Worm (Caenorhabditis elegans) whole organism, young adult: ENCODE results near the gene asah-2.
A peak's percentile ranks its signal among the peaks of the same experiment; 100 is the strongest.

Experiments used
- B0019.2 ChIP-seq: fragments of 200-800 bp; sonication (Bioruptor generic); conservative IDR thresholded peaks from 2 replicates; pipeline ENCODE4 v1.3.6; 2022; ENCODE audit warnings: missing genetic modification reagents, missing genetic modification characterization, missing compliant biosample characterization
- B0336.3 ChIP-seq: fragments of 200-800 bp; sonication (Bioruptor generic); IDR thresholded peaks from 2 replicates; pipeline ENCODE4 v1.3.6; 2022; ENCODE audit warnings: missing genetic modification characterization, missing compliant biosample characterization
- F22D6.2 ChIP-seq: sonication (generic microtip); optimal IDR thresholded peaks from 2 replicates; lab custom pipeline; 2016; ENCODE audit warnings: mild to moderate bottlenecking, missing genetic modification characterization, missing compliant biosample characterization
- F33H1.4 ChIP-seq: fragments of 200-800 bp; sonication (Bioruptor generic); IDR thresholded peaks from 2 replicates; pipeline ENCODE4 v1.3.6; 2022; ENCODE audit warnings: missing genetic modification reagents, missing genetic modification characterization, missing compliant biosample characterization
- F39B2.1 ChIP-seq: fragments of 200-800 bp; sonication (Bioruptor generic); IDR thresholded peaks from 2 replicates; pipeline ENCODE4 v1.3.6; 2022; ENCODE audit warnings: missing genetic modification reagents, missing genetic modification characterization, missing compliant biosample characterization
- F57C9.4 ChIP-seq: sonication (generic microtip); optimal IDR thresholded peaks from 2 replicates; lab custom pipeline; 2017; ENCODE audit warnings: mild to moderate bottlenecking, missing genetic modification characterization, missing compliant biosample characterization
- K11D2.4 ChIP-seq: fragments of 200-800 bp; sonication (Bioruptor generic); IDR thresholded peaks from 2 replicates; pipeline ENCODE4 v1.3.6; 2022; ENCODE audit warnings: missing genetic modification reagents, missing genetic modification characterization, missing compliant biosample characterization
- K12H6.12 ChIP-seq: fragments of 200-800 bp; sonication (Bioruptor generic); optimal IDR thresholded peaks from 2 replicates; lab custom pipeline; 2018; ENCODE audit warnings: mild to moderate bottlenecking, missing genetic modification characterization, missing compliant biosample characterization
- T07F8.4 ChIP-seq: sonication (generic microtip); optimal IDR thresholded peaks from 2 replicates; lab custom pipeline; 2016; ENCODE audit warnings: mild to moderate bottlenecking, missing genetic modification characterization, moderate library complexity, missing compliant biosample characterization
- Y53G8AR.9 ChIP-seq: fragments of 200-800 bp; sonication (Bioruptor generic); conservative IDR thresholded peaks from 2 replicates; pipeline ENCODE4 v1.3.6; 2022; ENCODE audit warnings: missing genetic modification reagents, missing genetic modification characterization, missing compliant biosample characterization
- aptf-3 ChIP-seq: fragments of 200-800 bp; sonication (Bioruptor generic); IDR thresholded peaks from 2 replicates; pipeline ENCODE4 v1.3.6; 2022; ENCODE audit warnings: missing genetic modification characterization, missing compliant biosample characterization
- atf-7 ChIP-seq: sonication (generic microtip); optimal IDR thresholded peaks from 2 replicates; lab custom pipeline; 2017; ENCODE audit warnings: mild to moderate bottlenecking, missing genetic modification characterization, missing compliant biosample characterization
- attf-5 ChIP-seq: fragments of 200-800 bp; sonication (Bioruptor generic); optimal IDR thresholded peaks from 2 replicates; lab custom pipeline; 2018; ENCODE audit warnings: mild to moderate bottlenecking, missing genetic modification characterization, missing compliant biosample characterization
- cebp-1 ChIP-seq, 2 experiments: fragments of 200-800 bp in 1 of 2; sonication (Bioruptor generic) in 1 of 2; sonication (generic microtip) in 1 of 2; IDR thresholded peaks in 1 of 2; optimal IDR thresholded peaks in 1 of 2; 2 replicates each; pipeline versions ENCODE4 v1.3.6 to Lab custom; 2017 to 2022; ENCODE audit warnings: missing compliant biosample characterization in 2 of 2, missing genetic modification characterization in 2 of 2, mild to moderate bottlenecking in 1 of 2, missing genetic modification reagents in 1 of 2, moderate library complexity in 1 of 2
- ceh-27 ChIP-seq: fragments of 200-800 bp; sonication (Bioruptor generic); optimal IDR thresholded peaks from 2 replicates; lab custom pipeline; 2018; ENCODE audit warnings: mild to moderate bottlenecking, missing genetic modification characterization, moderate library complexity, missing compliant biosample characterization
- ceh-91 ChIP-seq: fragments of 200-800 bp; sonication (Bioruptor generic); IDR thresholded peaks from 2 replicates; pipeline ENCODE4 v1.3.6; 2022; ENCODE audit warnings: missing genetic modification reagents, missing genetic modification characterization, missing compliant biosample characterization
- chd-7 ChIP-seq: sonication (generic microtip); optimal IDR thresholded peaks from 2 replicates; lab custom pipeline; 2016; ENCODE audit warnings: mild to moderate bottlenecking, missing genetic modification characterization, moderate library complexity, missing compliant biosample characterization
- die-1 ChIP-seq: sonication (generic microtip); optimal IDR thresholded peaks from 2 replicates; lab custom pipeline; 2016; ENCODE audit warnings: missing genotype, mild to moderate bottlenecking, missing genetic modification characterization, missing compliant biosample characterization
- dox-1 ChIP-seq: fragments of 200-800 bp; sonication (Bioruptor generic); IDR thresholded peaks from 2 replicates; pipeline ENCODE4 v1.3.6; 2022; ENCODE audit warnings: missing genetic modification reagents, missing genetic modification characterization, missing compliant biosample characterization
- egrh-3 ChIP-seq: fragments of 200-800 bp; sonication (Bioruptor generic); IDR thresholded peaks from 2 replicates; pipeline ENCODE4 v1.3.6; 2022; ENCODE audit warnings: missing genetic modification reagents, missing genetic modification characterization, missing compliant biosample characterization
- ekl-4 ChIP-seq: fragments of 200-800 bp; sonication (Bioruptor generic); IDR thresholded peaks from 2 replicates; pipeline ENCODE4 v1.3.6; 2022; ENCODE audit warnings: missing genetic modification reagents, missing genetic modification characterization, missing compliant biosample characterization
- hlh-12 ChIP-seq: sonication (generic microtip); optimal IDR thresholded peaks from 2 replicates; lab custom pipeline; 2016; ENCODE audit warnings: missing genetic modification characterization, missing compliant biosample characterization
- hmg-1.2 ChIP-seq: fragments of 200-800 bp; sonication (Bioruptor generic); IDR thresholded peaks from 2 replicates; pipeline ENCODE4 v1.3.6; 2022; ENCODE audit warnings: missing genetic modification reagents, missing genetic modification characterization, missing compliant biosample characterization
- hsf-1 ChIP-seq: fragments of 200-800 bp; sonication (Bioruptor generic); IDR thresholded peaks from 2 replicates; pipeline ENCODE4 v1.3.6; 2022; ENCODE audit warnings: missing genetic modification reagents, missing genetic modification characterization, missing compliant biosample characterization
- let-526 ChIP-seq: fragments of 200-800 bp; sonication (Bioruptor generic); IDR thresholded peaks from 2 replicates; pipeline ENCODE4 v1.3.6; 2022; ENCODE audit warnings: missing genetic modification reagents, missing genetic modification characterization, missing compliant biosample characterization
- let-607 ChIP-seq, 2 experiments: fragments of 200-800 bp in 1 of 2; sonication (Bioruptor generic) in 1 of 2; sonication (generic microtip) in 1 of 2; optimal IDR thresholded peaks; 2 replicates each; lab custom pipeline; 2016 to 2018; ENCODE audit warnings: mild to moderate bottlenecking in 2 of 2, missing compliant biosample characterization in 2 of 2, missing genetic modification characterization in 2 of 2, moderate library complexity in 2 of 2, missing genotype in 1 of 2
- lin-40 ChIP-seq: sonication (generic microtip); optimal IDR thresholded peaks from 2 replicates; lab custom pipeline; 2016; ENCODE audit warnings: missing genetic modification characterization, mild to moderate bottlenecking, missing compliant biosample characterization, missing genotype, missing genetic modification reagents
- madf-10 ChIP-seq: sonication (generic microtip); optimal IDR thresholded peaks from 2 replicates; lab custom pipeline; 2016; ENCODE audit warnings: mild to moderate bottlenecking, missing genetic modification characterization, missing compliant biosample characterization
- madf-3 ChIP-seq: fragments of 200-800 bp; sonication (Bioruptor generic); IDR thresholded peaks from 2 replicates; pipeline ENCODE4 v1.3.6; 2022; ENCODE audit warnings: missing genetic modification reagents, missing genetic modification characterization, missing compliant biosample characterization
- madf-6 ChIP-seq: fragments of 200-800 bp; sonication (Bioruptor generic); IDR thresholded peaks from 2 replicates; pipeline ENCODE4 v1.3.6; 2022; ENCODE audit warnings: missing genetic modification reagents, missing genetic modification characterization, missing compliant biosample characterization
- nfyb-1 ChIP-seq: fragments of 200-800 bp; sonication (Bioruptor generic); IDR thresholded peaks from 2 replicates; pipeline ENCODE4 v1.3.6; 2022; ENCODE audit warnings: missing genetic modification reagents, missing genetic modification characterization, missing compliant biosample characterization
- nhr-179 ChIP-seq: sonication (generic microtip); optimal IDR thresholded peaks from 2 replicates; lab custom pipeline; 2016; ENCODE audit warnings: mild to moderate bottlenecking, missing genetic modification characterization, missing compliant biosample characterization
- nhr-80 ChIP-seq: sonication (generic microtip); optimal IDR thresholded peaks from 2 replicates; lab custom pipeline; 2016; ENCODE audit warnings: missing genetic modification characterization, missing compliant biosample characterization
- rcor-1 ChIP-seq: fragments of 200-800 bp; sonication (Bioruptor generic); IDR thresholded peaks from 2 replicates; pipeline ENCODE4 v1.3.6; 2022; ENCODE audit warnings: missing genetic modification reagents, missing genetic modification characterization, missing compliant biosample characterization
- sdz-38 ChIP-seq: sonication (generic microtip); optimal IDR thresholded peaks from 2 replicates; lab custom pipeline; 2016; ENCODE audit warnings: missing genotype, missing genetic modification characterization, missing compliant biosample characterization
- snpc-4 ChIP-seq, 5 experiments: fragments of 150-350 bp in 1 of 5; sonication (generic microtip) in 4 of 5; optimal IDR thresholded peaks; 2 replicates each; lab custom pipeline; 2014 to 2018; ENCODE audit warnings: missing genetic modification characterization in 5 of 5, missing biosample characterization in 3 of 5, antibody characterized with exemption in 2 of 5, mild to moderate bottlenecking in 2 of 5, missing compliant biosample characterization in 2 of 5, missing genotype in 2 of 5, moderate library complexity in 2 of 5, missing genetic modification reagents in 1 of 5
- sptf-2 ChIP-seq: fragments of 200-800 bp; sonication (Bioruptor generic); optimal IDR thresholded peaks from 2 replicates; lab custom pipeline; 2018; ENCODE audit warnings: mild to moderate bottlenecking, missing genetic modification characterization, missing compliant biosample characterization
- tbp1 ChIP-seq: fragments of 200-800 bp; sonication (Bioruptor generic); optimal IDR thresholded peaks from 2 replicates; lab custom pipeline; 2018; ENCODE audit warnings: mild to moderate bottlenecking, missing genetic modification characterization, missing compliant biosample characterization
- zfh-2 ChIP-seq: fragments of 200-800 bp; sonication (Bioruptor generic); conservative IDR thresholded peaks from 2 replicates; pipeline ENCODE4 v1.3.6; 2022; ENCODE audit warnings: missing genetic modification reagents, missing genetic modification characterization, missing compliant biosample characterization
- zim-3 ChIP-seq: sonication (generic microtip); optimal IDR thresholded peaks from 2 replicates; lab custom pipeline; 2017; ENCODE audit warnings: mild to moderate bottlenecking, missing genetic modification characterization, moderate library complexity, missing compliant biosample characterization
- ztf-18 ChIP-seq: sonication (generic microtip); optimal IDR thresholded peaks from 2 replicates; lab custom pipeline; 2016; ENCODE audit warnings: missing genotype, mild to moderate bottlenecking, missing genetic modification characterization, missing compliant biosample characterization
- ztf-22 ChIP-seq: fragments of 200-800 bp; sonication (Bioruptor generic); optimal IDR thresholded peaks from 2 replicates; lab custom pipeline; 2018; ENCODE audit warnings: mild to moderate bottlenecking, missing genetic modification characterization, moderate library complexity, missing compliant biosample characterization
- ztf-26 ChIP-seq: sonication (generic microtip); optimal IDR thresholded peaks from 2 replicates; lab custom pipeline; 2017; ENCODE audit warnings: missing genetic modification characterization, missing compliant biosample characterization
- ztf-28 ChIP-seq: fragments of 200-800 bp; sonication (Bioruptor generic); IDR thresholded peaks from 2 replicates; pipeline ENCODE4 v1.3.6; 2022; ENCODE audit warnings: missing genetic modification reagents, missing genetic modification characterization, missing compliant biosample characterization
- ztf-3 ChIP-seq: fragments of 200-800 bp; sonication (Bioruptor generic); optimal IDR thresholded peaks from 2 replicates; lab custom pipeline; 2018; ENCODE audit warnings: mild to moderate bottlenecking, missing genetic modification characterization, missing compliant biosample characterization

Gene asah-2

ce11 chrII:10168905-10169782, 29.8 kb downstream of the asah-2 start, which contains the start of gene daf-19:
daf-19 (minus strand) TSS chrII:10169346.
- TF ChIP-seq hmg-1.2 (GFP tag; lab: Robert Waterston, UW) (peak; percentile 64; the same call in 1 of the 2 replicates), ztf-18 (tag; lab: Kevin White, UChicago) (peak; percentile 12), chd-7 (tag; lab: Kevin White, UChicago) (peak; percentile 40), sdz-38 (no peak), madf-6 (peak; percentile 23; the same call in 1 of the 2 replicates), K12H6.12 (tag; lab: Kevin White, UChicago) (peak; percentile 35), F39B2.1 (GFP tag; lab: Robert Waterston, UW) (no peak), tbp1 (GFP tag; lab: Kevin White, UChicago) (peak; percentile 24), atf-7 (tag; lab: Kevin White, UChicago) (peak; percentile 4), ekl-4 (0 out of 2 replicates have a peak, but pooled peaks have one; percentile 33), ztf-3 (GFP tag; lab: Kevin White, UChicago) (no peak), let-607 (tag; optimal IDR thresholded peaks at IDR 0.05; lab: Kevin White, UChicago) (peak in 1 of 2 experiments; percentile 4), T07F8.4 (no peak), ceh-27 (peak; percentile 59), ztf-26 (tag; lab: Kevin White, UChicago) (peak; percentile 6), die-1 (tag; lab: Kevin White, UChicago) (peak; percentile 42), snpc-4 (GFP tag; optimal IDR thresholded peaks at IDR 0.05; lab: Kevin White, UChicago) (no peak), snpc-4 (tag; optimal IDR thresholded peaks at IDR 0.05; lab: Kevin White, UChicago) (peak in 1 of 4 experiments; percentile 17), egrh-3 (GFP tag; lab: Robert Waterston, UW) (peak; percentile 45), cebp-1 (GFP tag; IDR thresholded peaks at IDR 0.05; lab: Robert Waterston, UW) (no peak), cebp-1 (tag; optimal IDR thresholded peaks at IDR 0.05; lab: Kevin White, UChicago) (peak; percentile 64), F22D6.2 (tag; lab: Kevin White, UChicago) (no peak), madf-10 (peak; percentile 4), B0336.3 (GFP tag; lab: Robert Waterston, UW) (0 out of 2 replicates have a peak, but pooled peaks have one; percentile 21), madf-3 (GFP tag; lab: Robert Waterston, UW) (no peak), B0019.2 (GFP tag; lab: Robert Waterston, UW) (no peak), zfh-2 (peak; percentile 70), nhr-80 (tag; lab: Kevin White, UChicago) (peak; percentile 35), dox-1 (GFP tag; lab: Robert Waterston, UW) (peak; percentile 57), hlh-12 (tag; lab: Kevin White, UChicago) (no peak), K11D2.4 (GFP tag; lab: Robert Waterston, UW) (0 out of 2 replicates have a peak, but pooled peaks have one; percentile 31), nhr-179 (tag; lab: Kevin White, UChicago) (no peak), attf-5 (peak; percentile 38), let-526 (no peak), nfyb-1 (GFP tag; lab: Robert Waterston, UW) (peak; percentile 79), lin-40 (peak; percentile 23), rcor-1 (GFP tag; lab: Robert Waterston, UW) (0 out of 2 replicates have a peak, but pooled peaks have one; percentile 29)

ce11 chrII:10170837-10171318, 31.5 kb downstream of the asah-2 start, which contains the start of gene gpd-4:
gpd-4 (plus strand) TSS chrII:10171268.
- TF ChIP-seq Y53G8AR.9 (GFP tag; lab: Robert Waterston, UW) (no peak), F33H1.4 (GFP tag; lab: Robert Waterston, UW) (peak; percentile 82), aptf-3 (no peak), F39B2.1 (GFP tag; lab: Robert Waterston, UW) (no peak), sptf-2 (GFP tag; lab: Kevin White, UChicago) (no peak), nhr-179 (tag; lab: Kevin White, UChicago) (no peak), K12H6.12 (tag; lab: Kevin White, UChicago) (no peak), ztf-22 (GFP tag; lab: Kevin White, UChicago) (no peak), ceh-91 (GFP tag; lab: Robert Waterston, UW) (peak; percentile 82), ztf-28 (no peak), zim-3 (no peak), chd-7 (tag; lab: Kevin White, UChicago) (no peak), attf-5 (no peak), hsf-1 (GFP tag; lab: Robert Waterston, UW) (no peak), F57C9.4 (no peak)
